Fruit fly (Drosophila melanogaster) whole organism, embryonic: ENCODE results near the gene kra.

Experiments
- Atf6 ChIP-seq: fragments of 200-800 bp; sonication (Bioruptor generic); IDR thresholded peaks from 2 replicates; pipeline ENCODE4 v1.3.6; 2022; ENCODE audit warnings: missing biosample characterization, missing genetic modification characterization
- CG10209 ChIP-seq: fragments of 200-800 bp; sonication (Bioruptor generic); optimal IDR thresholded peaks from 3 replicates; lab custom pipeline; 2017; ENCODE audit warnings: missing biosample characterization, mild to moderate bottlenecking, missing genetic modification characterization, missing genetic modification reagents
- CG11247 ChIP-seq: fragments of 200-800 bp; sonication (Bioruptor generic); IDR thresholded peaks from 2 replicates; pipeline ENCODE4 v1.3.6; 2022; ENCODE audit warnings: missing biosample characterization, missing genetic modification characterization
- CG11696 ChIP-seq: fragments of 200-800 bp; sonication (Bioruptor generic); IDR thresholded peaks from 2 replicates; pipeline ENCODE4 v1.3.6; 2022; ENCODE audit warnings: missing biosample characterization, missing genetic modification characterization
- CG12769 ChIP-seq: fragments of 200-800 bp; sonication (Bioruptor generic); optimal IDR thresholded peaks from 2 replicates; lab custom pipeline; 2019; ENCODE audit warnings: missing biosample characterization, mild to moderate bottlenecking, missing genetic modification characterization, moderate library complexity
- CG14667 ChIP-seq: fragments of 200-800 bp; sonication (Bioruptor generic); IDR thresholded peaks from 2 replicates; pipeline ENCODE4 v1.3.6; 2022; ENCODE audit warnings: missing biosample characterization, missing genetic modification characterization
- CG15696 ChIP-seq: fragments of 200-800 bp; sonication (Bioruptor generic); optimal IDR thresholded peaks from 2 replicates; lab custom pipeline; 2019; ENCODE audit warnings: missing biosample characterization, mild to moderate bottlenecking, missing genetic modification characterization, moderate library complexity
- CG17361 ChIP-seq: fragments of 200-800 bp; sonication (Bioruptor generic); IDR thresholded peaks from 3 replicates; pipeline ENCODE4 v1.3.6; 2022; ENCODE audit warnings: missing biosample characterization, missing genetic modification characterization
- CG18262 ChIP-seq: fragments of 200-800 bp; optimal IDR thresholded peaks from 3 replicates; lab custom pipeline; 2019; ENCODE audit warnings: missing biosample characterization, mild to moderate bottlenecking, missing genetic modification characterization, moderate library complexity
- CG2120 ChIP-seq: fragments of 200-800 bp; sonication (Bioruptor generic); optimal IDR thresholded peaks from 3 replicates; lab custom pipeline; 2016; ENCODE audit warnings: missing biosample characterization, missing genetic modification characterization
- CG2678 ChIP-seq: fragments of 200-800 bp; sonication (Bioruptor generic); optimal IDR thresholded peaks from 3 replicates; lab custom pipeline; 2019; ENCODE audit warnings: missing biosample characterization, mild to moderate bottlenecking, missing genetic modification characterization, moderate library complexity
- CG31365 ChIP-seq: fragments of 200-800 bp; sonication (Bioruptor generic); optimal IDR thresholded peaks from 2 replicates; lab custom pipeline; 2018; ENCODE audit warnings: missing biosample characterization, mild to moderate bottlenecking, missing genetic modification characterization
- CG4730 ChIP-seq: fragments of 200-800 bp; sonication (Bioruptor generic); IDR thresholded peaks from 2 replicates; pipeline ENCODE4 v1.3.6; 2022; ENCODE audit warnings: missing biosample characterization, missing genetic modification characterization
- CG5245 ChIP-seq: fragments of 200-800 bp; sonication (Bioruptor generic); optimal IDR thresholded peaks from 3 replicates; lab custom pipeline; 2016; ENCODE audit warnings: missing biosample characterization, missing genetic modification characterization
- CG6791 ChIP-seq: fragments of 200-800 bp; sonication (Bioruptor generic); IDR thresholded peaks from 3 replicates; pipeline ENCODE4 v1.3.6; 2022; ENCODE audit warnings: missing biosample characterization, missing genetic modification characterization; ENCODE audit not compliant: partially characterized antibody
- CG7556 ChIP-seq: fragments of 200-800 bp; sonication (Bioruptor generic); optimal IDR thresholded peaks from 2 replicates; lab custom pipeline; 2017; ENCODE audit warnings: missing biosample characterization, mild to moderate bottlenecking, missing genetic modification characterization
- CG7987 ChIP-seq: fragments of 200-800 bp; sonication (Bioruptor generic); optimal IDR thresholded peaks from 2 replicates; lab custom pipeline; 2018; ENCODE audit warnings: missing biosample characterization, mild to moderate bottlenecking, missing genetic modification characterization, moderate library complexity
- CG8388 ChIP-seq: fragments of 200-800 bp; sonication (Bioruptor generic); optimal IDR thresholded peaks from 2 replicates; lab custom pipeline; 2019; ENCODE audit warnings: missing biosample characterization, mild to moderate bottlenecking, missing genetic modification characterization, moderate library complexity
- CG9215 ChIP-seq: fragments of 200-800 bp; sonication (Bioruptor generic); IDR thresholded peaks from 2 replicates; pipeline ENCODE4 v1.3.6; 2022; ENCODE audit warnings: missing biosample characterization, missing genetic modification characterization
- CG9876 ChIP-seq: fragments of 200-800 bp; sonication (Bioruptor generic); optimal IDR thresholded peaks from 2 replicates; lab custom pipeline; 2016; ENCODE audit warnings: missing biosample characterization, missing genetic modification characterization
- D ChIP-seq, 2 experiments: fragments of 200-800 bp in 1 of 2; fragments of >200 bp in 1 of 2; sonication (Bioruptor generic) in 1 of 2; optimal IDR thresholded peaks; 2 replicates in 1 of 2; 3 replicates in 1 of 2; lab custom pipeline; 2017; ENCODE audit warnings: mild to moderate bottlenecking in 1 of 2, missing biosample characterization in 1 of 2, missing genetic modification characterization in 1 of 2, missing genetic modification reagents in 1 of 2
- D19B ChIP-seq: fragments of 200-800 bp; sonication (Bioruptor generic); optimal IDR thresholded peaks from 2 replicates; lab custom pipeline; 2017; ENCODE audit warnings: missing biosample characterization, mild to moderate bottlenecking, missing genetic modification characterization
- Dip2 ChIP-seq: fragments of 200-800 bp; sonication (Bioruptor generic); IDR thresholded peaks from 2 replicates; pipeline ENCODE4 v1.3.6; 2022; ENCODE audit warnings: missing biosample characterization, missing genetic modification characterization
- Dll ChIP-seq: fragments of 200-800 bp; sonication (Bioruptor generic); IDR thresholded peaks from 4 replicates; pipeline ENCODE4 v1.3.6; 2022; ENCODE audit warnings: missing biosample characterization, missing genetic modification characterization; ENCODE audit not compliant: partially characterized antibody
- Gug ChIP-seq: fragments of 200-800 bp; sonication (Bioruptor generic); IDR thresholded peaks from 4 replicates; pipeline ENCODE4 v1.3.6; 2022; ENCODE audit warnings: missing biosample characterization, missing genetic modification characterization
- H15 ChIP-seq: fragments of 200-800 bp; sonication (Bioruptor generic); IDR thresholded peaks from 3 replicates; pipeline ENCODE4 v1.3.6; 2022; ENCODE audit warnings: missing biosample characterization, missing genetic modification characterization
- H2.0 ChIP-seq: fragments of 200-800 bp; sonication (Bioruptor generic); IDR thresholded peaks from 2 replicates; pipeline ENCODE4 v1.3.6; 2022; ENCODE audit warnings: missing biosample characterization, missing genetic modification characterization
- HmgZ ChIP-seq: fragments of 200-800 bp; sonication (Bioruptor generic); optimal IDR thresholded peaks from 2 replicates; lab custom pipeline; 2018; ENCODE audit warnings: missing biosample characterization, mild to moderate bottlenecking, missing genetic modification characterization
- Hmr ChIP-seq: fragments of 200-800 bp; sonication (Bioruptor generic); optimal IDR thresholded peaks from 3 replicates; lab custom pipeline; 2017; ENCODE audit warnings: mild to moderate bottlenecking, missing biosample characterization, missing genetic modification reagents, missing genetic modification characterization
- Lim3 ChIP-seq: fragments of 200-800 bp; sonication (Bioruptor generic); IDR thresholded peaks from 2 replicates; pipeline ENCODE4 v1.3.6; 2022; ENCODE audit warnings: missing biosample characterization, missing genetic modification characterization
- Meics ChIP-seq: fragments of 200-800 bp; sonication (Bioruptor generic); optimal IDR thresholded peaks from 2 replicates; lab custom pipeline; 2017; ENCODE audit warnings: missing biosample characterization, mild to moderate bottlenecking, missing genetic modification characterization
- Side ChIP-seq: fragments of 200-800 bp; sonication (Bioruptor generic); optimal IDR thresholded peaks from 2 replicates; lab custom pipeline; 2016; ENCODE audit warnings: missing biosample characterization, missing genetic modification characterization
- Sry-δ ChIP-seq: fragments of 200-800 bp; sonication (Bioruptor generic); optimal IDR thresholded peaks from 2 replicates; lab custom pipeline; 2016; ENCODE audit warnings: missing biosample characterization, missing genetic modification characterization
- amos ChIP-seq: fragments of 200-800 bp; sonication (Bioruptor generic); IDR thresholded peaks from 2 replicates; pipeline ENCODE4 v1.3.6; 2022; ENCODE audit warnings: missing biosample characterization, missing genetic modification characterization; ENCODE audit not compliant: partially characterized antibody
- bab2 ChIP-seq: fragments of 200-800 bp; sonication (Bioruptor generic); optimal IDR thresholded peaks from 2 replicates; lab custom pipeline; 2016; ENCODE audit warnings: missing biosample characterization, missing genetic modification characterization
- cas ChIP-seq: fragments of 200-800 bp; sonication (Bioruptor generic); IDR thresholded peaks from 2 replicates; pipeline ENCODE4 v1.3.6; 2022; ENCODE audit warnings: missing biosample characterization, missing genetic modification characterization
- esg ChIP-seq: fragments of 200-800 bp; sonication (Bioruptor generic); conservative IDR thresholded peaks from 2 replicates; pipeline ENCODE4 v1.3.6; 2022; ENCODE audit warnings: missing biosample characterization, missing genetic modification characterization
- fd64A ChIP-seq: fragments of 200-800 bp; sonication (Bioruptor generic); optimal IDR thresholded peaks from 3 replicates; lab custom pipeline; 2018; ENCODE audit warnings: missing biosample characterization, mild to moderate bottlenecking, missing genetic modification characterization
- ftz-f1 ChIP-seq: fragments of 200-800 bp; sonication (Bioruptor generic); optimal IDR thresholded peaks from 2 replicates; lab custom pipeline; 2016; ENCODE audit warnings: missing biosample characterization, missing genetic modification characterization
- gcm ChIP-seq: fragments of 200-800 bp; sonication (Bioruptor generic); optimal IDR thresholded peaks from 2 replicates; lab custom pipeline; 2019; ENCODE audit warnings: missing biosample characterization, mild to moderate bottlenecking, missing genetic modification characterization, moderate library complexity
- gsb ChIP-seq: fragments of 200-800 bp; sonication (Bioruptor generic); IDR thresholded peaks from 2 replicates; pipeline ENCODE4 v1.3.6; 2022; ENCODE audit warnings: missing biosample characterization, missing genetic modification characterization
- lab ChIP-seq: fragments of 200-800 bp; sonication (Bioruptor generic); optimal IDR thresholded peaks from 3 replicates; lab custom pipeline; 2017; ENCODE audit warnings: missing biosample characterization, missing genetic modification characterization, mild to moderate bottlenecking, moderate library complexity, missing genetic modification reagents
- nerfin-1 ChIP-seq: fragments of 200-800 bp; sonication (Bioruptor generic); optimal IDR thresholded peaks from 3 replicates; lab custom pipeline; 2019; ENCODE audit warnings: missing biosample characterization, mild to moderate bottlenecking, missing genetic modification characterization, moderate library complexity
- pb ChIP-seq: fragments of 200-800 bp; sonication (Bioruptor generic); optimal IDR thresholded peaks from 3 replicates; lab custom pipeline; 2016; ENCODE audit warnings: missing biosample characterization, missing genetic modification characterization
- psq ChIP-seq: fragments of 200-800 bp; sonication (Bioruptor generic); optimal IDR thresholded peaks from 2 replicates; lab custom pipeline; 2017; ENCODE audit warnings: missing biosample characterization, missing genetic modification characterization
- slbo ChIP-seq: fragments of 200-800 bp; sonication (Bioruptor generic); IDR thresholded peaks from 2 replicates; pipeline ENCODE4 v1.3.6; 2022; ENCODE audit warnings: missing biosample characterization, missing genetic modification characterization
- sqz ChIP-seq: fragments of 200-800 bp; sonication (Bioruptor generic); optimal IDR thresholded peaks from 3 replicates; lab custom pipeline; 2018; ENCODE audit warnings: missing biosample characterization, mild to moderate bottlenecking, missing genetic modification characterization
- stc ChIP-seq: fragments of 200-800 bp; sonication (Bioruptor generic); IDR thresholded peaks from 2 replicates; pipeline ENCODE4 v1.3.6; 2022; ENCODE audit warnings: missing biosample characterization, missing genetic modification characterization
- tio ChIP-seq: fragments of 200-800 bp; sonication (Bioruptor generic); optimal IDR thresholded peaks from 2 replicates; lab custom pipeline; 2017; ENCODE audit warnings: missing biosample characterization, missing genetic modification characterization, inconsistent platforms
- tup ChIP-seq: fragments of 200-800 bp; sonication (Bioruptor generic); optimal IDR thresholded peaks from 2 replicates; lab custom pipeline; 2016; ENCODE audit warnings: missing biosample characterization, mild to moderate bottlenecking, missing genetic modification characterization, moderate library complexity
- wdn ChIP-seq: fragments of 200-800 bp; sonication (Bioruptor generic); IDR thresholded peaks from 2 replicates; pipeline ENCODE4 v1.3.6; 2022; ENCODE audit warnings: missing biosample characterization, missing genetic modification characterization

kra gene

dm6 chr3R:5601044-5601523 lies at the start of gene kra, which contains the start of gene SecS (continued):
- TF ChIP-seq cas (GFP tag; lab: Robert Waterston, UW) = no peak
- TF ChIP-seq Gug = peak; percentile 25; the same call in 1 of the 4 replicates
- no peak for TF ChIP-seq gcm (GFP tag; lab: Kevin White, UChicago)
- no peak for TF ChIP-seq sqz (GFP tag; lab: Kevin White, UChicago)
- peak; percentile 54 for TF ChIP-seq bab2 (GFP tag; lab: Kevin White, UChicago)
- no peak for TF ChIP-seq slbo (GFP tag; lab: Robert Waterston, UW)
- no peak for TF ChIP-seq tio (GFP tag; lab: Kevin White, UChicago)
- TF ChIP-seq psq (GFP tag; lab: Kevin White, UChicago) = no peak
- no peak for TF ChIP-seq fd64A (GFP tag; lab: Kevin White, UChicago)
- no peak for TF ChIP-seq stc (GFP tag; lab: Robert Waterston, UW)
- no peak for TF ChIP-seq pb (GFP tag; lab: Kevin White, UChicago)
- TF ChIP-seq CG2120 = peak; percentile 76
- no peak for TF ChIP-seq wdn (GFP tag; lab: Robert Waterston, UW)
- no peak for TF ChIP-seq amos (GFP tag; lab: Robert Waterston, UW)
- TF ChIP-seq CG9215 (GFP tag; lab: Robert Waterston, UW) = no peak
- peak; percentile 81 for TF ChIP-seq Hmr (GFP tag; lab: Kevin White, UChicago)
- TF ChIP-seq CG18262 (tag; lab: Kevin White, UChicago) = peak; percentile 27
- TF ChIP-seq CG15696 (tag; lab: Kevin White, UChicago) = peak; percentile 58
- no peak for TF ChIP-seq CG6791
- no peak for TF ChIP-seq CG11247 (GFP tag; lab: Robert Waterston, UW)
- TF ChIP-seq gsb (GFP tag; lab: Robert Waterston, UW) = no peak
- TF ChIP-seq CG17361 = no peak
- TF ChIP-seq Lim3 = no peak
- TF ChIP-seq HmgZ (tag; lab: Kevin White, UChicago) = peak; percentile 63
- peak; percentile 57 for TF ChIP-seq CG7987 (GFP tag; lab: Kevin White, UChicago)
- TF ChIP-seq lab = peak; percentile 52
- no peak for TF ChIP-seq CG11696
- no peak for TF ChIP-seq CG4730 (GFP tag; lab: Robert Waterston, UW)
- peak; percentile 62 for TF ChIP-seq CG7556
- TF ChIP-seq CG31365 (tag; lab: Kevin White, UChicago) = no peak
- TF ChIP-seq Sry-δ (GFP tag; lab: Kevin White, UChicago) = peak; percentile 62
- no peak for TF ChIP-seq H2.0 (GFP tag; lab: Robert Waterston, UW)
- TF ChIP-seq tup (GFP tag; lab: Kevin White, UChicago) = peak; percentile 56
- TF ChIP-seq Dll (GFP tag; lab: Robert Waterston, UW) = no peak
- TF ChIP-seq esg = no peak
- TF ChIP-seq H15 (GFP tag; lab: Robert Waterston, UW) = no peak
- peak; percentile 54 for TF ChIP-seq CG10209
- no peak for TF ChIP-seq Dip2 (GFP tag; lab: Robert Waterston, UW)
- peak; percentile 21 for TF ChIP-seq CG8388
- no peak for TF ChIP-seq Atf6 (GFP tag; lab: Robert Waterston, UW)
- TF ChIP-seq Meics (GFP tag; lab: Kevin White, UChicago) = peak; percentile 53
- no peak for TF ChIP-seq D (optimal IDR thresholded peaks at IDR 0.05; lab: Kevin White, UChicago)
- TF ChIP-seq D (GFP tag; optimal IDR thresholded peaks at IDR 0.05; lab: Kevin White, UChicago) = no peak
- TF ChIP-seq CG5245 (GFP tag; lab: Kevin White, UChicago) = peak; percentile 49
- TF ChIP-seq CG14667 (GFP tag; lab: Robert Waterston, UW) = no peak
- peak; percentile 67 for TF ChIP-seq CG2678 (tag; lab: Kevin White, UChicago)
- peak; percentile 47 for TF ChIP-seq Side
- no peak for TF ChIP-seq CG12769 (tag; lab: Kevin White, UChicago)
- TF ChIP-seq ftz-f1 (GFP tag; lab: Kevin White, UChicago) = peak; percentile 19
- peak; percentile 47 for TF ChIP-seq nerfin-1 (tag; lab: Kevin White, UChicago)
- TF ChIP-seq CG9876 (GFP tag; lab: Kevin White, UChicago) = peak; percentile 44
- TF ChIP-seq D19B (GFP tag; lab: Kevin White, UChicago) = peak; percentile 4
